Fruit fly (Drosophila melanogaster) whole organism, embryonic: ENCODE results near the gene zetaCOP.

Experiments
- Abd-B ChIP-seq: fragments of 200-800 bp; sonication (Bioruptor generic); optimal IDR thresholded peaks from 2 replicates; lab custom pipeline; 2018; ENCODE audit warnings: missing biosample characterization, mild to moderate bottlenecking, missing genetic modification characterization, moderate library complexity
- Atf6 ChIP-seq: fragments of 200-800 bp; sonication (Bioruptor generic); IDR thresholded peaks from 2 replicates; pipeline ENCODE4 v1.3.6; 2022; ENCODE audit warnings: missing biosample characterization, missing genetic modification characterization
- CG13894 ChIP-seq: fragments of 200-800 bp; sonication (Bioruptor generic); optimal IDR thresholded peaks from 3 replicates; lab custom pipeline; 2018; ENCODE audit warnings: missing biosample characterization, mild to moderate bottlenecking, missing genetic modification characterization, moderate library complexity
- CG15601 ChIP-seq: fragments of 200-800 bp; sonication (Bioruptor generic); optimal IDR thresholded peaks from 3 replicates; lab custom pipeline; 2019; ENCODE audit warnings: missing biosample characterization, mild to moderate bottlenecking, missing genetic modification characterization, moderate library complexity
- CG1603 ChIP-seq: fragments of 200-800 bp; sonication (Bioruptor generic); optimal IDR thresholded peaks from 2 replicates; lab custom pipeline; 2019; ENCODE audit warnings: missing biosample characterization, mild to moderate bottlenecking, missing genetic modification characterization, moderate library complexity
- CG16813 ChIP-seq: fragments of 200-800 bp; sonication (Bioruptor generic); IDR thresholded peaks from 3 replicates; pipeline ENCODE4 v1.3.6; 2022; ENCODE audit warnings: missing biosample characterization, missing genetic modification characterization; ENCODE audit not compliant: partially characterized antibody
- CG17328 ChIP-seq: fragments of 200-800 bp; sonication (Bioruptor generic); IDR thresholded peaks from 2 replicates; pipeline ENCODE4 v1.3.6; 2022; ENCODE audit warnings: missing biosample characterization, missing genetic modification characterization
- CG18262 ChIP-seq: fragments of 200-800 bp; optimal IDR thresholded peaks from 3 replicates; lab custom pipeline; 2019; ENCODE audit warnings: missing biosample characterization, mild to moderate bottlenecking, missing genetic modification characterization, moderate library complexity
- CG18476 ChIP-seq: fragments of 200-800 bp; sonication (Bioruptor generic); optimal IDR thresholded peaks from 2 replicates; lab custom pipeline; 2016; ENCODE audit warnings: missing biosample characterization, mild to moderate bottlenecking, missing genetic modification characterization
- CG2116 ChIP-seq: fragments of 200-800 bp; sonication (Bioruptor generic); optimal IDR thresholded peaks from 3 replicates; lab custom pipeline; 2018; ENCODE audit warnings: missing biosample characterization, mild to moderate bottlenecking, missing genetic modification characterization
- CG30403 ChIP-seq: fragments of 200-800 bp; sonication (Bioruptor generic); optimal IDR thresholded peaks from 3 replicates; lab custom pipeline; 2016; ENCODE audit warnings: missing biosample characterization, missing genetic modification characterization
- CG3163 ChIP-seq: fragments of 200-800 bp; sonication (Bioruptor generic); optimal IDR thresholded peaks from 3 replicates; lab custom pipeline; 2016; ENCODE audit warnings: missing biosample characterization, missing genetic modification characterization
- CG33213 ChIP-seq: fragments of 200-800 bp; sonication (Bioruptor generic); optimal IDR thresholded peaks from 3 replicates; lab custom pipeline; 2016; ENCODE audit warnings: missing biosample characterization, missing genetic modification characterization
- CG3847 ChIP-seq: fragments of 200-800 bp; sonication (Bioruptor generic); IDR thresholded peaks from 2 replicates; pipeline ENCODE4 v1.3.6; 2022; ENCODE audit warnings: missing biosample characterization, missing genetic modification characterization
- CG4282 ChIP-seq: fragments of 200-800 bp; sonication (Bioruptor generic); optimal IDR thresholded peaks from 2 replicates; lab custom pipeline; 2016; ENCODE audit warnings: missing biosample characterization, missing genetic modification characterization
- CG5180 ChIP-seq: fragments of 200-800 bp; sonication (Bioruptor generic); optimal IDR thresholded peaks from 3 replicates; lab custom pipeline; 2017; ENCODE audit warnings: missing biosample characterization, missing genetic modification characterization, mild to moderate bottlenecking, moderate library complexity, missing genetic modification reagents
- CG6272 ChIP-seq: fragments of 200-800 bp; sonication (Bioruptor generic); IDR thresholded peaks from 2 replicates; pipeline ENCODE4 v1.3.6; 2022; ENCODE audit warnings: missing biosample characterization, missing genetic modification characterization
- CG6683 ChIP-seq: fragments of 200-800 bp; sonication (Bioruptor generic); optimal IDR thresholded peaks from 2 replicates; lab custom pipeline; 2017; ENCODE audit warnings: missing biosample characterization, mild to moderate bottlenecking, missing genetic modification characterization, missing genetic modification reagents
- CG6854 ChIP-seq: fragments of 200-800 bp; sonication (Bioruptor generic); optimal IDR thresholded peaks from 3 replicates; lab custom pipeline; 2017; ENCODE audit warnings: missing biosample characterization, mild to moderate bottlenecking, missing genetic modification characterization
- CG7271 ChIP-seq: fragments of 200-800 bp; sonication (Bioruptor generic); optimal IDR thresholded peaks from 2 replicates; lab custom pipeline; 2018; ENCODE audit warnings: missing biosample characterization, mild to moderate bottlenecking, missing genetic modification characterization, moderate library complexity
- CG7987 ChIP-seq: fragments of 200-800 bp; sonication (Bioruptor generic); optimal IDR thresholded peaks from 2 replicates; lab custom pipeline; 2018; ENCODE audit warnings: missing biosample characterization, mild to moderate bottlenecking, missing genetic modification characterization, moderate library complexity
- CG9817 ChIP-seq: fragments of 200-800 bp; sonication (Bioruptor generic); optimal IDR thresholded peaks from 2 replicates; lab custom pipeline; 2018; ENCODE audit warnings: missing biosample characterization, mild to moderate bottlenecking, missing genetic modification characterization, moderate library complexity
- Dad ChIP-seq: fragments of 200-800 bp; sonication (Bioruptor generic); optimal IDR thresholded peaks from 3 replicates; lab custom pipeline; 2016; ENCODE audit warnings: missing biosample characterization, missing genetic modification characterization
- Dp ChIP-seq: fragments of 200-800 bp; sonication (Bioruptor generic); optimal IDR thresholded peaks from 2 replicates; lab custom pipeline; 2018; ENCODE audit warnings: missing biosample characterization, mild to moderate bottlenecking, missing genetic modification characterization, moderate library complexity
- E2f1 ChIP-seq: fragments of 200-800 bp; sonication (Bioruptor generic); IDR thresholded peaks from 2 replicates; pipeline ENCODE4 v1.3.6; 2022; ENCODE audit warnings: missing biosample characterization, missing genetic modification characterization
- Gsc ChIP-seq: fragments of 200-800 bp; sonication (Bioruptor generic); IDR thresholded peaks from 2 replicates; pipeline ENCODE4 v1.3.6; 2022; ENCODE audit warnings: missing biosample characterization, missing genetic modification characterization
- Max ChIP-seq: fragments of 200-800 bp; sonication (Bioruptor generic); optimal IDR thresholded peaks from 2 replicates; lab custom pipeline; 2016; ENCODE audit warnings: missing biosample characterization, mild to moderate bottlenecking, missing genetic modification characterization
- Oaz ChIP-seq: fragments of 200-800 bp; sonication (Bioruptor generic); IDR thresholded peaks from 2 replicates; pipeline ENCODE4 v1.3.6; 2022; ENCODE audit warnings: missing biosample characterization, missing genetic modification characterization
- Ravus ChIP-seq: fragments of 200-800 bp; sonication (Bioruptor generic); IDR thresholded peaks from 2 replicates; pipeline ENCODE4 v1.3.6; 2022; ENCODE audit warnings: missing biosample characterization, missing genetic modification characterization
- Sin3A ChIP-seq: fragments of >200 bp; optimal IDR thresholded peaks from 2 replicates; lab custom pipeline; 2018
- ato ChIP-seq: fragments of 200-800 bp; sonication (Bioruptor generic); IDR thresholded peaks from 2 replicates; pipeline ENCODE4 v1.3.6; 2022; ENCODE audit warnings: missing biosample characterization, missing genetic modification characterization; ENCODE audit not compliant: partially characterized antibody
- cato ChIP-seq: fragments of 200-800 bp; sonication (Bioruptor generic); optimal IDR thresholded peaks from 2 replicates; lab custom pipeline; 2016; ENCODE audit warnings: missing biosample characterization, missing genetic modification characterization, borderline replicate concordance
- croc ChIP-seq: fragments of 200-800 bp; sonication (Bioruptor generic); conservative IDR thresholded peaks from 3 replicates; pipeline ENCODE4 v1.3.6; 2022; ENCODE audit warnings: missing biosample characterization, missing genetic modification characterization
- dpn ChIP-seq, 2 experiments: fragments of 200-800 bp; sonication (Bioruptor generic); optimal IDR thresholded peaks; 3 replicates each; lab custom pipeline; 2016; ENCODE audit warnings: missing biosample characterization in 2 of 2, missing genetic modification characterization in 2 of 2
- exex ChIP-seq: fragments of 200-800 bp; sonication (Bioruptor generic); optimal IDR thresholded peaks from 4 replicates; lab custom pipeline; 2018; ENCODE audit warnings: missing biosample characterization, mild to moderate bottlenecking, missing genetic modification characterization, moderate library complexity
- fru ChIP-seq: fragments of >200 bp; optimal IDR thresholded peaks from 2 replicates; lab custom pipeline; 2017
- hbn ChIP-seq: fragments of 200-800 bp; sonication (Bioruptor generic); IDR thresholded peaks from 2 replicates; pipeline ENCODE4 v1.3.6; 2022; ENCODE audit warnings: missing biosample characterization, missing genetic modification characterization; ENCODE audit not compliant: partially characterized antibody
- jigr1 ChIP-seq: fragments of 200-800 bp; sonication (Bioruptor generic); IDR thresholded peaks from 3 replicates; pipeline ENCODE4 v1.3.6; 2022; ENCODE audit warnings: missing biosample characterization, missing genetic modification characterization
- kni ChIP-seq: fragments of 200-800 bp; sonication (Bioruptor generic); optimal IDR thresholded peaks from 3 replicates; lab custom pipeline; 2017; ENCODE audit warnings: mild to moderate bottlenecking, missing biosample characterization, missing genetic modification reagents, missing genetic modification characterization
- lilli ChIP-seq: fragments of 200-800 bp; sonication (Bioruptor generic); optimal IDR thresholded peaks from 3 replicates; lab custom pipeline; 2016; ENCODE audit warnings: missing biosample characterization, missing genetic modification characterization
- luna ChIP-seq: fragments of 200-800 bp; sonication (Bioruptor generic); optimal IDR thresholded peaks from 2 replicates; lab custom pipeline; 2016; ENCODE audit warnings: missing biosample characterization, missing genetic modification characterization
- nerfin-2 ChIP-seq: fragments of 200-800 bp; sonication (Bioruptor generic); IDR thresholded peaks from 2 replicates; pipeline ENCODE4 v1.3.6; 2022; ENCODE audit warnings: missing biosample characterization, missing genetic modification characterization; ENCODE audit not compliant: partially characterized antibody
- peb ChIP-seq: fragments of 200-800 bp; sonication (Bioruptor generic); IDR thresholded peaks from 2 replicates; pipeline ENCODE4 v1.3.6; 2022; ENCODE audit warnings: missing biosample characterization, missing genetic modification characterization
- sim ChIP-seq: fragments of 200-800 bp; sonication (Bioruptor generic); IDR thresholded peaks from 2 replicates; pipeline ENCODE4 v1.3.6; 2022; ENCODE audit warnings: missing biosample characterization, missing genetic modification characterization
- sr ChIP-seq: fragments of 200-800 bp; sonication (Bioruptor generic); IDR thresholded peaks from 3 replicates; pipeline ENCODE4 v1.3.6; 2022; ENCODE audit warnings: missing biosample characterization, missing genetic modification characterization
- stc ChIP-seq: fragments of 200-800 bp; sonication (Bioruptor generic); IDR thresholded peaks from 2 replicates; pipeline ENCODE4 v1.3.6; 2022; ENCODE audit warnings: missing biosample characterization, missing genetic modification characterization
- tup ChIP-seq: fragments of 200-800 bp; sonication (Bioruptor generic); optimal IDR thresholded peaks from 2 replicates; lab custom pipeline; 2016; ENCODE audit warnings: missing biosample characterization, mild to moderate bottlenecking, missing genetic modification characterization, moderate library complexity
- vnd ChIP-seq: fragments of 200-800 bp; sonication (Bioruptor generic); IDR thresholded peaks from 3 replicates; pipeline ENCODE4 v1.3.6; 2022; ENCODE audit warnings: missing biosample characterization, missing genetic modification characterization; ENCODE audit not compliant: partially characterized antibody
- zf30C ChIP-seq: fragments of 200-800 bp; sonication (Bioruptor generic); optimal IDR thresholded peaks from 3 replicates; lab custom pipeline; 2018; ENCODE audit warnings: missing biosample characterization, mild to moderate bottlenecking, missing genetic modification characterization
- zfh2 ChIP-seq: fragments of 200-800 bp; sonication (Bioruptor generic); optimal IDR thresholded peaks from 2 replicates; lab custom pipeline; 2016; ENCODE audit warnings: missing biosample characterization, missing genetic modification characterization

Gene zetaCOP

dm6 chr3L:16710258-16711020 is 37.1 kb upstream of the zetaCOP start (continued):
- TF ChIP-seq Dp (GFP tag; lab: Kevin White, UChicago) (no peak), ato (GFP tag; lab: Robert Waterston, UW) (no peak), CG7271 (no peak), kni (GFP tag; lab: Kevin White, UChicago) (no peak), zfh2 (GFP tag; lab: Kevin White, UChicago) (no peak), CG3847 (peak; percentile 29; the same call in 1 of the 2 replicates), hbn (GFP tag; lab: Robert Waterston, UW) (no peak), Ravus (GFP tag; lab: Robert Waterston, UW) (no peak), CG5180 (no peak), Gsc (no peak), CG3163 (GFP tag; lab: Kevin White, UChicago) (no peak), sr (GFP tag; lab: Robert Waterston, UW) (no peak; the same call in 2 of the 3 replicates), dpn (GFP tag; optimal IDR thresholded peaks at IDR 0.05; lab: Kevin White, UChicago) (peak in 1 of 2 experiments; percentile 24), CG4282 (GFP tag; lab: Kevin White, UChicago) (no peak), CG30403 (peak; percentile 42), CG16813 (no peak), luna (GFP tag; lab: Kevin White, UChicago) (no peak), CG1603 (no peak), peb (GFP tag; lab: Robert Waterston, UW) (no peak), sim (no peak), CG6854 (no peak), CG7987 (GFP tag; lab: Kevin White, UChicago) (no peak), CG33213 (GFP tag; lab: Kevin White, UChicago) (no peak), CG6272 (GFP tag; lab: Robert Waterston, UW) (no peak), fru (no peak), Sin3A (lab: Kevin White, UChicago) (no peak), CG18262 (peak; percentile 58), CG9817 (tag; lab: Kevin White, UChicago) (peak; percentile 24), nerfin-2 (GFP tag; lab: Robert Waterston, UW) (no peak), lilli (GFP tag; lab: Kevin White, UChicago) (peak; percentile 3), E2f1 (GFP tag; lab: Robert Waterston, UW) (0 out of 2 replicates have a peak, but pooled peaks have one; percentile 30), CG15601 (tag; lab: Kevin White, UChicago) (no peak), Dad (no peak), stc (GFP tag; lab: Robert Waterston, UW) (no peak; the same call in 1 of the 2 replicates), croc (GFP tag; lab: Robert Waterston, UW) (no peak), cato (GFP tag; lab: Kevin White, UChicago) (no peak), vnd (no peak), CG17328 (GFP tag; lab: Robert Waterston, UW) (0 out of 2 replicates have a peak, but pooled peaks have one; percentile 19), CG13894 (no peak), tup (no peak), jigr1 (GFP tag; lab: Robert Waterston, UW) (no peak), exex (no peak), Max (GFP tag; lab: Kevin White, UChicago) (no peak), zf30C (GFP tag; lab: Kevin White, UChicago) (peak; percentile 63), CG6683 (GFP tag; lab: Kevin White, UChicago) (peak; percentile 28), Abd-B (peak; percentile 59), Oaz (GFP tag; lab: Robert Waterston, UW) (no peak), CG18476 (GFP tag; lab: Kevin White, UChicago) (no peak), CG2116 (GFP tag; lab: Kevin White, UChicago) (peak; percentile 14), Atf6 (GFP tag; lab: Robert Waterston, UW) (no peak)
